Worm (Caenorhabditis elegans) whole organism, L3 larva: ENCODE data around the gene Y64H9A.2.

ENCODE experiments used
- R02D3.7 ChIP-seq: fragments of 150-350 bp; optimal IDR thresholded peaks from 2 replicates; lab custom pipeline; 2014; ENCODE audit warnings: missing biosample characterization, missing genetic modification characterization
- ZK546.5 ChIP-seq: sonication (generic microtip); optimal IDR thresholded peaks from 2 replicates; lab custom pipeline; 2017; ENCODE audit warnings: missing biosample characterization, missing genetic modification characterization
- aly-2 ChIP-seq: fragments of 150-350 bp; optimal IDR thresholded peaks from 2 replicates; lab custom pipeline; 2014; ENCODE audit warnings: missing biosample characterization, missing genetic modification characterization
- ama-1 ChIP-seq: fragments of 150-350 bp; optimal IDR thresholded peaks from 2 replicates; lab custom pipeline; 2018
- ceh-16 ChIP-seq: sonication (generic microtip); optimal IDR thresholded peaks from 2 replicates; lab custom pipeline; 2017; ENCODE audit warnings: missing biosample characterization, missing genetic modification characterization
- ceh-28 ChIP-seq: fragments of 150-350 bp; optimal IDR thresholded peaks from 2 replicates; lab custom pipeline; 2014; ENCODE audit warnings: missing biosample characterization, missing genetic modification reagents, missing genetic modification characterization
- ceh-9 ChIP-seq: sonication (generic microtip); optimal IDR thresholded peaks from 2 replicates; lab custom pipeline; 2018; ENCODE audit warnings: missing biosample characterization, missing genetic modification characterization
- daf-12 ChIP-seq: fragments of 150-350 bp; optimal IDR thresholded peaks from 2 replicates; lab custom pipeline; 2014; ENCODE audit warnings: missing biosample characterization, missing genetic modification reagents, missing genetic modification characterization
- egl-27 ChIP-seq: sonication (generic microtip); optimal IDR thresholded peaks from 4 replicates; lab custom pipeline; 2017; ENCODE audit warnings: missing biosample characterization, missing genetic modification reagents, missing genetic modification characterization
- egl-5 ChIP-seq: fragments of 150-350 bp; optimal IDR thresholded peaks from 2 replicates; lab custom pipeline; 2017; ENCODE audit warnings: missing biosample characterization, missing genetic modification reagents, missing genetic modification characterization, inconsistent platforms
- elt-2 ChIP-seq: sonication (generic microtip); optimal IDR thresholded peaks from 2 replicates; lab custom pipeline; 2016; ENCODE audit warnings: missing genetic modification reagents, mild to moderate bottlenecking, missing genetic modification characterization, missing compliant biosample characterization
- elt-3 ChIP-seq, 3 experiments: fragments of 150-350 bp in 1 of 3; sonication (generic microtip) in 2 of 3; optimal IDR thresholded peaks; 2 replicates in 2 of 3; 4 replicates in 1 of 3; lab custom pipeline; 2014 to 2017; ENCODE audit warnings: missing biosample characterization in 3 of 3, missing genetic modification characterization in 3 of 3
- fkh-2 ChIP-seq: fragments of 150-350 bp; optimal IDR thresholded peaks from 2 replicates; lab custom pipeline; 2014; ENCODE audit warnings: missing biosample characterization, missing genetic modification reagents, missing genetic modification characterization
- hmg-11 ChIP-seq: sonication (generic microtip); optimal IDR thresholded peaks from 2 replicates; lab custom pipeline; 2016; ENCODE audit warnings: missing genetic modification characterization, missing compliant biosample characterization
- jun-1 ChIP-seq: fragments of 150-350 bp; optimal IDR thresholded peaks from 2 replicates; lab custom pipeline; 2014; ENCODE audit warnings: missing biosample characterization, missing genetic modification reagents, missing genetic modification characterization
- lin-15B ChIP-seq: fragments of 150-350 bp; optimal IDR thresholded peaks from 2 replicates; lab custom pipeline; 2014; ENCODE audit warnings: missing biosample characterization, missing genetic modification characterization
- lsy-12 ChIP-seq: sonication (generic microtip); optimal IDR thresholded peaks from 2 replicates; lab custom pipeline; 2016; ENCODE audit warnings: mild to moderate bottlenecking, missing genetic modification characterization, missing compliant biosample characterization
- mml-1 ChIP-seq: fragments of 150-350 bp; sonication (generic microtip); optimal IDR thresholded peaks from 3 replicates; lab custom pipeline; 2014; ENCODE audit warnings: missing biosample characterization, missing genetic modification characterization
- nfya-1 ChIP-seq: sonication (generic microtip); optimal IDR thresholded peaks from 2 replicates; lab custom pipeline; 2017; ENCODE audit warnings: missing genetic modification characterization, mild to moderate bottlenecking, missing compliant biosample characterization, antibody characterized with exemption, moderate library complexity; ENCODE audit not compliant: insufficient read depth
- nhr-11 ChIP-seq: fragments of 150-350 bp; optimal IDR thresholded peaks from 2 replicates; lab custom pipeline; 2014; ENCODE audit warnings: missing biosample characterization, missing genetic modification characterization
- nhr-23 ChIP-seq: fragments of 150-350 bp; optimal IDR thresholded peaks from 2 replicates; lab custom pipeline; 2014; ENCODE audit warnings: missing biosample characterization, missing genetic modification reagents, missing genetic modification characterization
- nhr-237 ChIP-seq: fragments of 150-350 bp; optimal IDR thresholded peaks from 2 replicates; lab custom pipeline; 2014; ENCODE audit warnings: missing biosample characterization, missing genetic modification characterization
- nhr-25 ChIP-seq: sonication (generic microtip); optimal IDR thresholded peaks from 2 replicates; lab custom pipeline; 2017; ENCODE audit warnings: missing biosample characterization, missing genetic modification characterization
- nhr-28 ChIP-seq: fragments of 150-350 bp; optimal IDR thresholded peaks from 2 replicates; lab custom pipeline; 2014; ENCODE audit warnings: missing biosample characterization, missing genetic modification characterization
- nhr-43 ChIP-seq: sonication (generic microtip); optimal IDR thresholded peaks from 2 replicates; lab custom pipeline; 2016; ENCODE audit warnings: mild to moderate bottlenecking, missing genetic modification characterization, missing compliant biosample characterization; ENCODE audit not compliant: poor library complexity, severe bottlenecking
- nhr-67 ChIP-seq: fragments of 150-350 bp; optimal IDR thresholded peaks from 2 replicates; lab custom pipeline; 2014; ENCODE audit warnings: missing biosample characterization, missing genetic modification characterization
- pha-4 ChIP-seq: fragments of 150-350 bp; optimal IDR thresholded peaks from 2 replicates; lab custom pipeline; 2014; ENCODE audit warnings: missing biosample characterization, missing genetic modification reagents, missing genetic modification characterization
- pqm-1 ChIP-seq: fragments of 150-350 bp; optimal IDR thresholded peaks from 2 replicates; lab custom pipeline; 2017; ENCODE audit warnings: missing biosample characterization, missing genetic modification characterization, inconsistent platforms
- sea-2 ChIP-seq: fragments of 150-350 bp; sonication (generic microtip); optimal IDR thresholded peaks from 4 replicates; lab custom pipeline; 2014; ENCODE audit warnings: missing biosample characterization, missing genetic modification reagents, missing genetic modification characterization
- skn-1 ChIP-seq: fragments of 150-350 bp; optimal IDR thresholded peaks from 2 replicates; lab custom pipeline; 2014; ENCODE audit warnings: missing biosample characterization, missing genetic modification characterization
- snpc-4 ChIP-seq: fragments of 150-350 bp; optimal IDR thresholded peaks from 2 replicates; lab custom pipeline; 2014; ENCODE audit warnings: missing biosample characterization, missing genetic modification characterization
- tbx-2 ChIP-seq: sonication (generic microtip); optimal IDR thresholded peaks from 2 replicates; lab custom pipeline; 2016; ENCODE audit warnings: mild to moderate bottlenecking, missing genetic modification characterization, missing compliant biosample characterization
- unc-39 ChIP-seq: sonication (generic microtip); optimal IDR thresholded peaks from 4 replicates; lab custom pipeline; 2017; ENCODE audit warnings: missing biosample characterization, missing genetic modification characterization
- unc-62 ChIP-seq: fragments of 150-350 bp; sonication (generic microtip); optimal IDR thresholded peaks from 4 replicates; lab custom pipeline; 2014; ENCODE audit warnings: missing biosample characterization, missing genetic modification reagents, missing genetic modification characterization

The Y64H9A.2 gene

DNA sequence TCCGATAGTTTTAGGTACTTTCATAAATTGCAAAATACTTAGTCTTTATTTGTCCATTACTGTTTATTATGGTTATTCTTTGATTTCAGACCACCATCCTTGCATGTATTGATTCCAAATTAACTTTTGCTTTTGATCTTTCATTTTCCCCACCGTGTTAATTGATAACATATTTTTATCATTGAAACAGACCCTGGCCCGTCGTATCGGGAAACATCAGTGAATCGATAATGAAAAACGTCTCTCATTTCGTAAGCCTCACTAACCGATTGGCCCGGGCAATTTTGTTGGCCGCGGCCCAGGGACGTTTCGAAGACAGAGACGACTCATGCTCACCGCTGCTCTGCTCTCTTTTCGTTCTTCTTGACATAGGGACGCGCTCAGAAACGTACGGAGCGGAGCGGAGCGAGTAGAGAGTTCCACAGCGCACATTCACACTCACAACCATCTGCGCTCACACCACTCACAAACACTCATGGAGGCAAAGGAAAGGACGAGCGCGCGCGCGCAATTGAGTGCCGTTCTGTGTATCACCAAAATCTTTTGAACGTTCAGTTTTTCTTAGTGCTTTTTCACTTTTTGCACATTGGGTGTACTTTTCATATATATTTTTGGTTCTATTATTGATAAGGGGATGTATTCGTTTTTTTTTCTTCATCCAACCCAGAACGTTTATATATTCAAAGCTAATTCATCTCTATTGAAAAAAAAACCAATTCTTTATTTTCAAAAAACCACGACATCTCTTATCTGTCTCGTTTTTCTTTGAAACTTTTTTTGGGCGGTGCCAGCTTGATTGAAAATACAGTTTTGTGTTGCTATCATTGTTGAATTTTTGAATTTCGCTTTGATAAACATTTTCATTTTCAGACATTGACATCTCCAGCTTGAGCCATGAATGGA is 20.2 kb downstream of the Y64H9A.2 start, which contains the start of gene C24H10.2 (continued):
- TF ChIP-seq hmg-11 (tag; lab: Kevin White, UChicago) (peak; percentile 69), ama-1 (no peak), jun-1 (tag; lab: Kevin White, UChicago) (no peak), tbx-2 (tag; lab: Kevin White, UChicago) (peak; percentile 20), mml-1 (tag; lab: Kevin White, UChicago) (no peak), snpc-4 (no peak), nhr-67 (no peak), elt-3 (tag; optimal IDR thresholded peaks at IDR 0.05; lab: Kevin White, UChicago) (no peak), ZK546.5 (no peak), unc-62 (GFP tag; lab: Kevin White, UChicago) (no peak), ceh-9 (no peak), R02D3.7 (tag; lab: Kevin White, UChicago) (no peak), nhr-23 (tag; lab: Kevin White, UChicago) (no peak), fkh-2 (tag; lab: Kevin White, UChicago) (no peak), nfya-1 (tag; lab: Kevin White, UChicago) (peak; percentile 76), lsy-12 (no peak), sea-2 (GFP tag; lab: Kevin White, UChicago) (no peak), unc-39 (tag; lab: Kevin White, UChicago) (no peak), lin-15B (tag; lab: Kevin White, UChicago) (no peak)

DNA sequence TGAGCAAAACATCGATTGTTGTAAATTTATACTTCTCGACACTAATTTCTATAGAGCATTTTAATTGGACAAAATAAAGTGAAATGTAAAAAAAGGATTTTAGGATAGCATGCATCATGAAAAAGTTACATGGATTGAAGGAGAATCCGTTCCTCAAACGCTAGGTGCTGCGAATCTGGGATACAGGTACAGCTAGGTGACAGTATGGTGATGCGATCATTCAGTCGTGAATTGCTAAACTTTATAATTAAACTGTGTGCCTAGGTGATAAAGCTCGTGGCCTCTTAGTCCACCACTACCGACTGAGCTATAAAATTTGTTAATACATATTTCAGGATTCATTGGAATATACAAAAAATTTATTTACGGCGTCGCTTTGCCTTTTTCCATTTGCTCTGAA is 22.8 kb downstream of the Y64H9A.2 start:
- no peak for TF ChIP-seq ceh-28 (tag; lab: Kevin White, UChicago)
- TF ChIP-seq ama-1: peak; percentile 41
- TF ChIP-seq, all 47 proteins: peak for 1

DNA sequence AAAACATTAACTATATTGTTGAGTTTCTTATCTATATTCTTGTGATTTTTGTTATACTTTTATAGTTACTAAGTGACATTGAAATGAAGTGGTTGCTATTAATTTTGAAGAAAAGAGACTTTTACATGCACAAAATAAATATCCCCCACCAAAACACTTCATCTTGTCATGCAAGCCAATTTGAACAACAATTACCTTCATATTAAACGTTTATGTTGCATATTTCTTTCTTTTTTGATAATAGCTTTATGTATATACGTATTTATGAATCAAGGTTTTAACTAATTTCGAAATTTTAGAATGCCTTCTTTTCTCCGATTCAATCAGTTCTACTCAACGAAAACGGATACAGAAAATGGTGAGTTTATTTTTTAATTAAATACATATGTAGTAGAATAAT is 24.0 kb downstream of the Y64H9A.2 start, which contains the start of gene clc-7:
clc-7 (plus strand) TSS at position 301 of the 400 bp plus-strand sequence.
- no peak for TF ChIP-seq egl-27 (tag; lab: Kevin White, UChicago)
- TF ChIP-seq, all 47 proteins: peak for 0

ce11 chrX:5071025-5071424 is 27.2 kb downstream of the Y64H9A.2 start:
- TF ChIP-seq skn-1: no peak
- TF ChIP-seq lin-15B (tag; lab: Kevin White, UChicago): no peak
- no peak for TF ChIP-seq egl-5
- no peak for TF ChIP-seq jun-1 (tag; lab: Kevin White, UChicago)
- no peak for TF ChIP-seq ama-1
- TF ChIP-seq nhr-237 (tag; lab: Kevin White, UChicago): no peak
- TF ChIP-seq snpc-4: no peak
- no peak for TF ChIP-seq unc-39 (tag; lab: Kevin White, UChicago)
- TF ChIP-seq daf-12 (tag; lab: Kevin White, UChicago): no peak
- no peak for TF ChIP-seq nhr-43 (tag; lab: Kevin White, UChicago)
- TF ChIP-seq ceh-16: no peak
- TF ChIP-seq aly-2 (tag; lab: Kevin White, UChicago): no peak
- TF ChIP-seq nhr-28: no peak
- TF ChIP-seq elt-2 (tag; lab: Kevin White, UChicago): no peak
- no peak for TF ChIP-seq nhr-23 (tag; lab: Kevin White, UChicago)

- TF ChIP-seq nhr-11 (tag; lab: Kevin White, UChicago) (no peak), pha-4 (tag; lab: Kevin White, UChicago) (no peak), nhr-67 (no peak)
Observed at ce11 chrX:5073895-5074294, 30.1 kb downstream of the Y64H9A.2 start.

DNA sequence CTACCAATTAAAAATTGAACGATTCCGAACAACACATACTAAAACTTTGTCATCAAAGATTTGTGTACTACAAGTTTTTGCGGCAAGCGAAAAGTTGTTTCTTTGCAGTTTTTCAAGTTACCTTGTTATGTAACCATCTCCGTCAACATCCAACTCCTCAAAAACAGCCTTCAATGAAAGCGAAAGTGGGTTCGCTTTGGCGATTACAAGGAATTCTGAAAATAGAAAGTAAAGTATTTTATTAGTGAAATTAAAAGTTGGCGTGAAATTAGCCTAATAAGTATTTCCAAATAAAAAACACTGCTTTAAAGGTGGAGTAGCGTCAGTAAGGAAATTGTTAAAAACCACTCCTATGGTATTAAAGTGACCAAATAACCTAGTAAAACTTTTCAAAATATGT is 31.8 kb downstream of the Y64H9A.2 start:
- TF ChIP-seq nhr-25 (tag; lab: Kevin White, UChicago) (peak; percentile 58), pqm-1 (tag; lab: Kevin White, UChicago) (no peak)
